Worm (Caenorhabditis elegans) whole organism, late embryonic: ENCODE measurements around the gene srxa-14.

Experiments used
- ama-1 ChIP-seq: fragments of 150-350 bp; optimal IDR thresholded peaks from 2 replicates; lab custom pipeline; 2014
- ceh-14 ChIP-seq: sonication (generic microtip); optimal IDR thresholded peaks from 2 replicates; lab custom pipeline; 2016; ENCODE audit warnings: missing genotype, missing genetic modification characterization, missing compliant biosample characterization
- ceh-19 ChIP-seq: fragments of 200-800 bp; sonication (Bioruptor generic); optimal IDR thresholded peaks from 2 replicates; lab custom pipeline; 2018; ENCODE audit warnings: mild to moderate bottlenecking, missing genetic modification characterization, missing compliant biosample characterization
- lim-6 ChIP-seq: sonication (generic microtip); optimal IDR thresholded peaks from 2 replicates; lab custom pipeline; 2016; ENCODE audit warnings: missing genetic modification characterization, missing compliant biosample characterization
- nhr-11 ChIP-seq: fragments of 150-350 bp; optimal IDR thresholded peaks from 2 replicates; lab custom pipeline; 2014; ENCODE audit warnings: missing biosample characterization, missing genetic modification characterization
- pha-4 ChIP-seq: fragments of 150-350 bp; optimal IDR thresholded peaks from 2 replicates; lab custom pipeline; 2018; ENCODE audit warnings: missing biosample characterization, missing genetic modification reagents, missing genetic modification characterization
- syd-9 ChIP-seq: sonication (generic microtip); optimal IDR thresholded peaks from 2 replicates; lab custom pipeline; 2016; ENCODE audit warnings: mild to moderate bottlenecking, missing genetic modification characterization, moderate library complexity, missing compliant biosample characterization
- unc-86 ChIP-seq: sonication (generic microtip); optimal IDR thresholded peaks from 2 replicates; lab custom pipeline; 2016; ENCODE audit warnings: missing genetic modification characterization, missing compliant biosample characterization

ce11 chrV:20636855-20637254 lies 2.5 kb upstream of the srxa-14 start, which contains the start of gene ttr-13:
- TF ChIP-seq ama-1 (lab: Kevin White, UChicago), result no peak
- TF ChIP-seq ceh-19 (GFP tag; lab: Kevin White, UChicago), result no peak
- no peak for TF ChIP-seq syd-9 (tag; lab: Kevin White, UChicago)
- no peak for TF ChIP-seq nhr-11
- TF ChIP-seq ceh-14 (tag; lab: Kevin White, UChicago), result no peak
- TF ChIP-seq lim-6 (tag; lab: Kevin White, UChicago), result no peak
- TF ChIP-seq pha-4 (tag; lab: Kevin White, UChicago), result no peak
- no peak for TF ChIP-seq unc-86
